Worm (Caenorhabditis elegans): Measurements from ENCODE around the gene osg-1.

osg-1 gene

DNA sequence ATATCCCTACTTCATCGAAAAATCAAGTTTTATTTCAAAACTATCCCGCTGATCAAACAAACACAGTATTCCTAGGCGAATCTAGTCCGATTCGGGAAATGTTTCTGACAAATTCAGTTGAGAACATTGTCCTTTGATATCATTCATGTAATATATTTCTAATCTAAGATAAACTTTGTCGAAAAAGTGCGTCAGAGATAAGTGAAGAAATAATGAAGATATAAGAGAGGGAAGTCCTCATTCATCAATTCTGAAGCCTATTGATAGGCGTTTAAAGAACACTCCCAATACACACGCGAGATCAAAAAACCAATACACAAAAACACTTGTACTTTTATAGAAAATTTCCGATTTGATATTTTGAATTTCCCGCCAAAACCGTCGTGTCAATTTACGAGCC is 22.5 kb upstream of the osg-1 start:
- no peak for TF ChIP-seq ztf-11 (tag; optimal IDR thresholded peaks at IDR 0.05)
- no peak for TF ChIP-seq ham-2 (GFP tag; optimal IDR thresholded peaks at IDR 0.05)
- TF ChIP-seq elt-3 (tag; optimal IDR thresholded peaks at IDR 0.05), result no peak
- no peak for TF ChIP-seq hlh-1 (tag; optimal IDR thresholded peaks at IDR 0.05)
- no peak for TF ChIP-seq nhr-76 (tag; optimal IDR thresholded peaks at IDR 0.05)
- no peak for TF ChIP-seq nhr-2 (tag; optimal IDR thresholded peaks at IDR 0.05)
- no peak for TF ChIP-seq bed-3 (GFP tag; optimal IDR thresholded peaks at IDR 0.05)
- TF ChIP-seq mab-5 (tag; optimal IDR thresholded peaks at IDR 0.05), result no peak

DNA sequence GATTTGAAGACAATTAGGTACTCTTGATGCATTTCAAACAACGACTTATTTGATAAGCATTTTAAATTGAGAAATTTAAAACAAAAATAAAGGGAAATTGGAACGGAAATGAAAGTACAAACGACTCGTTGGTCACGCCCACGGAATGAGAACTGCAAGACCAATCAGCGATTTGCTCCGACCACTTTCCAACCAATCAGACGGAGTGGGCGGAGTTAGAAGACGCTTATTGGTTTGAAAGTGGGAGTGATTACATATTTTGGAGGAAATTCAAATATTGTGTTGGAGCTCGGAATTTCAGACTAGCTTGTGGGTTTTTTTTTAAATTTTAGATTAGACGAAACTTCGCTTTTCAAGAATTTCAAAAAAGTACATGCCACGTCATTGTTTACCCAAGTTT is 18.3 kb upstream of the osg-1 start:
- TF ChIP-seq sptf-1 (tag; optimal IDR thresholded peaks at IDR 0.05) (no peak), unc-39 (tag; optimal IDR thresholded peaks at IDR 0.05) (no peak), lin-13 (tag; optimal IDR thresholded peaks at IDR 0.05) (no peak), tbx-8 (GFP tag; optimal IDR thresholded peaks at IDR 0.05) (no peak), mep-1 (tag; optimal IDR thresholded peaks at IDR 0.05) (no peak), ham-2 (GFP tag; optimal IDR thresholded peaks at IDR 0.05) (no peak), ceh-39 (tag; optimal IDR thresholded peaks at IDR 0.05) (no peak)

DNA sequence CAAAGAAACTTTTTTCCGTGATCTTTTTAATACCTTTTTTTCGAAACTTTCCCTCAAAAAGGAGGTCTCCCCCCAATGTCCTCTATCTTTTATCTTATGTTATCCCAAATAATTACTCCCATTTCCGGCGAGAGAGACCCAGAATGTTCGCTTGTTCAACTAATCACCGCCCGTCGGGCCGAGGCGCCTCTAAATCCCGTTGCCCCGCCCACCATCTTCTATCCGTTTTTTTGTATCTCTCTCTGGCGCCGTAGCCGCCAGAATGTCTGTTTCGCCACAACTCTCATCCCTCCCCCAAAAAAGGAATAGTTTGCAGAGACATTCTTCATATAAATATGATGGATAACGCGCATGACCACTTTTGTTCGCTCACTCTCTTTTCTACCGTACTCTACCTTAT is 14.7 kb upstream of the osg-1 start:
- no peak for TF ChIP-seq nhr-2 (tag; optimal IDR thresholded peaks at IDR 0.05)
- TF ChIP-seq hlh-1 (tag; optimal IDR thresholded peaks at IDR 0.05), result no peak
- no peak for TF ChIP-seq ceh-83 (GFP tag; optimal IDR thresholded peaks at IDR 0.05)
- TF ChIP-seq drap-1 (GFP tag; optimal IDR thresholded peaks at IDR 0.05), result no peak
- no peak for TF ChIP-seq nhr-76 (tag; optimal IDR thresholded peaks at IDR 0.05)
- TF ChIP-seq blmp-1 (tag; optimal IDR thresholded peaks at IDR 0.05), result no peak

DNA sequence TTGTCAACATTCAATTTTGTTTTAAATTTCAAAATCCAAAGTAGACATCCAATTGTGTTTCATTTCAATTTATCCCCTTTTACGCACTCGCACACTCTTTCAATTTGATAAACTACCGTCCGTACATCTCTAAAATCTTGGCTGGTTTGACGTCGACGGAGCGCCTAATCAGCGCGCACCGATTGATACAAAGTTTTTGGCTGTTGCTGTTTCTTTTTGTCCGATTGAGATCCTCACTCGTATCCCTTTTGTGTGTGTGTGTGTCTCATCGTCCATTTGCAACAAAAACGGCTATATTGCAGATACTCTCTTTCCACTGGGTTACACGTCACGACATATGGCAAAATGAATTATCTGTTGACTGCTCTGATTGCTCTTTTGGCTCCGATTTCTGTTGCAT is 13.2 kb upstream of the osg-1 start, which contains the start of gene lon-1:
lon-1 (plus strand) TSS at position 301 of the 400 bp plus-strand sequence.
- TF ChIP-seq unc-120 (tag; optimal IDR thresholded peaks at IDR 0.05; ENCODE audit: poor library complexity, severe bottlenecking) (no peak), lsy-2 (tag; optimal IDR thresholded peaks at IDR 0.05) (no peak), lin-13 (tag; optimal IDR thresholded peaks at IDR 0.05) (no peak), ceh-43 (GFP tag; optimal IDR thresholded peaks at IDR 0.05) (no peak), snpc-4 (tag; optimal IDR thresholded peaks at IDR 0.05) (no peak), nhr-28 (tag; optimal IDR thresholded peaks at IDR 0.05) (no peak), sptf-1 (tag; optimal IDR thresholded peaks at IDR 0.05) (no peak)

DNA sequence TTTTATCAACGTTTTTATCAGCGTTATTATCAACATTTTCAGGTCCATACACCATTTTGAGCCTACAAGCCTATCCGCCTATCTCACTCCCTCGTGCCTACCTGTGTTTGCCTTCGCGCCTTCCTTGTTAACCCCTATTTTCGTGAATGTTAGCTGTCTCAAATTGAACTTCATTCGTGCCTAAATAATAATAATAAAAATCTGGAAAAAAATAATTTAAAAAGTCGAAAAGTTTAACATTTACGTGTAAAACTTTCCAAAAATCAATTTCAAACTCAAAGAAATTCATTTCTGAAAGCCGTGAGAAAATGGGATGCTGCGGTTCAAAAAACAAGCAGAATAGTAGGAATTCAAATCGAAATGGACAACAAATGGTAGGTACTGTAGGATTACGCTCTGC is 9.3 kb upstream of the osg-1 start, which contains the start of gene R02F2.10:
R02F2.10 (plus strand) TSS at position 301 of the 400 bp plus-strand sequence.
- TF ChIP-seq nhr-12 (tag; optimal IDR thresholded peaks at IDR 0.05) (no peak), tbx-8 (GFP tag; optimal IDR thresholded peaks at IDR 0.05) (no peak), ceh-83 (GFP tag; optimal IDR thresholded peaks at IDR 0.05) (no peak), mep-1 (tag; optimal IDR thresholded peaks at IDR 0.05) (no peak), M03D4.4 (tag; optimal IDR thresholded peaks at IDR 0.05) (no peak), sptf-1 (tag; optimal IDR thresholded peaks at IDR 0.05) (no peak), drap-1 (GFP tag; optimal IDR thresholded peaks at IDR 0.05) (no peak), bed-3 (GFP tag; optimal IDR thresholded peaks at IDR 0.05) (no peak), nhr-28 (tag; optimal IDR thresholded peaks at IDR 0.05) (no peak), hlh-1 (tag; optimal IDR thresholded peaks at IDR 0.05) (no peak), pha-4 (tag; optimal IDR thresholded peaks at IDR 0.05) (no peak), unc-62 (GFP tag; optimal IDR thresholded peaks at IDR 0.05) (no peak), snpc-4 (tag; optimal IDR thresholded peaks at IDR 0.05) (no peak), elt-1 (tag; optimal IDR thresholded peaks at IDR 0.05; ENCODE audit: borderline replicate concordance, insufficient read depth) (no peak), ces-1 (GFP tag; optimal IDR thresholded peaks at IDR 0.05) (no peak), unc-39 (tag; optimal IDR thresholded peaks at IDR 0.05) (no peak), flh-1 (GFP tag; optimal IDR thresholded peaks at IDR 0.05) (no peak)

DNA sequence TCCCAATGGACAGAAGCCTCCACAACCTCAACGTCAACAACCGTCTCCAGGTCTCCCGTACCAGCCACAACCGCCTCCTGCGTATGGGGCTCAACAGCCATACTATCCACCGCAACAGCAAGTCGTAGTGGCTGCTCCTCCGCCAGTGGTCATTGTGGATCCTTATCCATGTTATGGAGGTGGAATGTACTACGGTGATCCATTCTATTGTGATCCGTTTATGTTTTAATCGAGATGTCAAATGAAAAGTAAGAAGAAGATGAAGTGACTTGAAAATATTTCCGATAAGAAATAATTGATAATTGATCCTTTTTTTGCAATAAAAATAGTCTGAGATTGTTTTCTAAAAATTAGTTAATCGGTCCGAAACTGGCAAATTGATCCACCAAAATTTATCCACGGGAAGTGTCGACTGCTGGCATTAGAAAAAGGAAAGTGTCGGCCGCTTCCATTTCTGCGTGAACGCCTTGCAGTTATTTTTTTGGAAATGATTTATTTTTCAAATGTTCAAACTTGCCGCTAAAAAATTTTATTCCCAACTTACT is 8.5 kb upstream of the osg-1 start, which contains the start of the genes R02F2.6 and R02F2.5:
R02F2.6 (minus strand) TSS at position 101 of the 545 bp plus-strand sequence.
R02F2.5 (plus strand) TSS at position 495 of the 545 bp plus-strand sequence.
- TF ChIP-seq ceh-83 (GFP tag; optimal IDR thresholded peaks at IDR 0.05) (no peak), unc-120 (tag; optimal IDR thresholded peaks at IDR 0.05; ENCODE audit: poor library complexity, severe bottlenecking) (no peak), nhr-28 (tag; optimal IDR thresholded peaks at IDR 0.05) (no peak), sem-2 (GFP tag; optimal IDR thresholded peaks at IDR 0.05) (no peak), sptf-1 (tag; optimal IDR thresholded peaks at IDR 0.05) (no peak), zip-8 (tag; optimal IDR thresholded peaks at IDR 0.05) (no peak), lin-13 (tag; optimal IDR thresholded peaks at IDR 0.05) (no peak), nhr-2 (tag; optimal IDR thresholded peaks at IDR 0.05) (no peak), lsy-2 (tag; optimal IDR thresholded peaks at IDR 0.05) (no peak), cnd-1 (tag; optimal IDR thresholded peaks at IDR 0.05) (no peak), ztf-11 (tag; optimal IDR thresholded peaks at IDR 0.05) (no peak), tbx-8 (GFP tag; optimal IDR thresholded peaks at IDR 0.05) (no peak), elt-3 (tag; optimal IDR thresholded peaks at IDR 0.05) (no peak), blmp-1 (tag; optimal IDR thresholded peaks at IDR 0.05) (no peak), ces-1 (GFP tag; optimal IDR thresholded peaks at IDR 0.05) (no peak), elt-1 (tag; optimal IDR thresholded peaks at IDR 0.05; ENCODE audit: borderline replicate concordance, insufficient read depth) (no peak)
